Worm (Caenorhabditis elegans): Measurements from ENCODE around the gene srr-9.

srr-9 gene

DNA sequence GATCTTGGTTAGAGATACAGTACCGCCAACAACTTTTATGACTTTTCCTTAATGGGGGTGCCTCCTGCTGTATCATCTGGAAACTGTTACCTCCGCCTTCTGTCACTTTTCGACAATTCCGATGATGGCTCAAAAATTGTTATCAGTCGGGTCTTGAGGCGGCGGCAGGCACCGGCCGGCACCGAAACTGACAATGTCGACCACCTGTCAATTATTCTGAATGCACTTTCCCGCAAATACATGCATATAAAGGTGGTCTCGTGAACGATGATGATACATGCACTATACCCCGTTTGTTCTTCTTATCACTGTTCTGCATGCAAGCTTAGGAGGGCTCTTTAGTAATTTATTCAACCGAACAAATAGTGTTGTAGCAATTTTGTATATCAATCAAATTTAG lies 6.3 kb downstream of the srr-9 start (continued):
- TF ChIP-seq nhr-10 (tag; optimal IDR thresholded peaks at IDR 0.05) (no peak), mdl-1 (tag; optimal IDR thresholded peaks at IDR 0.05) (peak in 1 of 2 experiments; percentile 2), unc-39 (tag; optimal IDR thresholded peaks at IDR 0.05) (no peak), Y75B8A.6 (GFP tag; IDR thresholded peaks at IDR 0.05) (no peak), nhr-102 (tag; optimal IDR thresholded peaks at IDR 0.05) (peak; percentile 85), lsy-2 (tag; optimal IDR thresholded peaks at IDR 0.05) (peak in 1 of 2 experiments; percentile 8), R02D3.7 (tag; optimal IDR thresholded peaks at IDR 0.05) (no peak), nhr-48 (tag; optimal IDR thresholded peaks at IDR 0.05) (peak; percentile 88), nhr-111 (GFP tag; optimal IDR thresholded peaks at IDR 0.05) (no peak), ZK546.5 (tag; optimal IDR thresholded peaks at IDR 0.05) (no peak), madf-9 (GFP tag; conservative IDR thresholded peaks at IDR 0.05) (no peak), F37D6.2 (tag; optimal IDR thresholded peaks at IDR 0.05) (no peak), nhr-77 (tag; optimal IDR thresholded peaks at IDR 0.05) (peak; percentile 25), Y105C5A.15 (GFP tag; IDR thresholded peaks at IDR 0.05) (no peak), D1046.2 (GFP tag; IDR thresholded peaks at IDR 0.05) (no peak), lin-38 (GFP tag; IDR thresholded peaks at IDR 0.05) (no peak), nhr-42 (GFP tag; IDR thresholded peaks at IDR 0.05) (no peak), daf-19 (GFP tag; conservative IDR thresholded peaks at IDR 0.05) (no peak), zip-2 (tag; optimal IDR thresholded peaks at IDR 0.05) (no peak), dve-1 (tag; optimal IDR thresholded peaks at IDR 0.05; ENCODE audit: insufficient read depth) (peak; percentile 97), madf-5 (GFP tag; IDR thresholded peaks at IDR 0.05) (no peak), hlh-30 (tag; optimal IDR thresholded peaks at IDR 0.05; ENCODE audit: insufficient read depth) (peak; percentile 58), mxl-3 (GFP tag; optimal IDR thresholded peaks at IDR 0.05) (peak; percentile 49)

DNA sequence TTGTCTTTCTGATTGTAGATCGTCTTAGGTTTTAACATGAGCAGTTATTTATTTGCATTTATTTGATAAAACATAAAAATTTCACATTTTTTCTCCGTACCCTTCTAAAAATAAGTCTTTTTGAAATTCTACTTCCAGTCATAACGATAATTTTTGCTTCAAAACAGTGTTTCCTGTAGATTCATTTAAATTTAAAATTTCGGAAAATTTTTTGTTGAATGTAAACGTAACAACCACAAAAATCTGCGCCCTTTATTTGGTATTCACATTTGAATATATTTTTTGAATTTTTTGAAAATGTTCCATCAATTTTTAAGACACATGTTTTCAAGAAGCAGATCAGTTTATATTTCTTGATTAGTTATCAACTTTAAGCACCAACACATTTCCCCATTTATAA lies 7.6 kb downstream of the srr-9 start:
- TF ChIP-seq aha-1 (tag) = peak; percentile 92
- no peak for TF ChIP-seq Y5F2A.4 (GFP tag; optimal IDR thresholded peaks at IDR 0.05)
- no peak for TF ChIP-seq mxl-3 (GFP tag; optimal IDR thresholded peaks at IDR 0.05)
- TF ChIP-seq duxl-1 (tag; optimal IDR thresholded peaks at IDR 0.05; ENCODE audit: poor library complexity) = no peak

DNA sequence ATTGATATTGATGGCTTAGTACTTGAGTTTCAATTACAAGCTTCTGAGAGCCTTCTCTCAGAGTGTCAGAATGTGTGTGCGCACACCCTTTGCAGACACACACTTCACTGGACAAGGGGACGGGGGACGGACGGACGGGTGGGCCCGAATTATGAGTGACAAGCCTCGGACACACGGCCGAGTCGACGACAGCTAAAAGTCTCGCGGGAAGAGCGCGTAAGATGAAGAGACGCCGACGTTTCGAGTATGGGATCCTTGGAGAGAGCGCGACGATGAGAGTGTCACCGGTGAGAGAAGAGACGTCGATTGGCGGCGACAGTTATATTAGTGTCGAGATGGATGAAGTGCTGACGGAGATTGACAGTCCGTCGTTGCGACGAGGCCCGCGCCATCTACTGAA lies 8.1 kb downstream of the srr-9 start:
- TF ChIP-seq mxl-3 (GFP tag; optimal IDR thresholded peaks at IDR 0.05) = peak; percentile 29
- 0 out of 2 replicates have a peak, but pooled peaks have one; percentile 26 for TF ChIP-seq ceh-20 (GFP tag; IDR thresholded peaks at IDR 0.05)
- TF ChIP-seq ctbp-1 (GFP tag; IDR thresholded peaks at IDR 0.05) = 0 out of 2 replicates have a peak, but pooled peaks have one; percentile 17
- TF ChIP-seq hmg-1.1 (GFP tag; IDR thresholded peaks at IDR 0.05) = 0 out of 2 replicates have a peak, but pooled peaks have one; percentile 16
- TF ChIP-seq unc-62 (GFP tag; optimal IDR thresholded peaks at IDR 0.05 in 1 of 2) = peak in 1 of 2 experiments; percentile 93
- no peak for TF ChIP-seq unc-62 (tag; optimal IDR thresholded peaks at IDR 0.05)
- TF ChIP-seq dmd-6 (GFP tag; IDR thresholded peaks at IDR 0.05) = peak; percentile 63
- 0 out of 2 replicates have a peak, but pooled peaks have one; percentile 5 for TF ChIP-seq vab-7 (GFP tag; IDR thresholded peaks at IDR 0.05)
- no peak for TF ChIP-seq nhr-111 (GFP tag; optimal IDR thresholded peaks at IDR 0.05)
- TF ChIP-seq set-16 (GFP tag; IDR thresholded peaks at IDR 0.05) = peak; percentile 73
- peak; percentile 12 for TF ChIP-seq hlh-11 (tag; optimal IDR thresholded peaks at IDR 0.05)
- no peak for TF ChIP-seq hlh-30 (tag; optimal IDR thresholded peaks at IDR 0.05; ENCODE audit: insufficient read depth)
- 0 out of 2 replicates have a peak, but pooled peaks have one; percentile 39 for TF ChIP-seq egl-43 (GFP tag; IDR thresholded peaks at IDR 0.05)
- 0 out of 2 replicates have a peak, but pooled peaks have one; percentile 59 for TF ChIP-seq tra-1 (GFP tag; IDR thresholded peaks at IDR 0.05)
- TF ChIP-seq nhr-10 (tag; optimal IDR thresholded peaks at IDR 0.05) = no peak
- TF ChIP-seq lin-39 (tag; optimal IDR thresholded peaks at IDR 0.05) = no peak

Data from whole organism, L4 larva.